Fruit fly (Drosophila melanogaster) whole organism, embryonic: ENCODE results near the gene Tim9b.
A peak's percentile ranks its signal among the peaks of the same experiment; 100 is the strongest.

Source experiments
- B-H2 ChIP-seq: fragments of 200-800 bp; sonication (Bioruptor generic); optimal IDR thresholded peaks from 2 replicates; lab custom pipeline; 2018; ENCODE audit warnings: missing biosample characterization, mild to moderate bottlenecking, missing genetic modification characterization
- CG1529 ChIP-seq: fragments of 200-800 bp; sonication (Bioruptor generic); optimal IDR thresholded peaks from 3 replicates; lab custom pipeline; 2018; ENCODE audit warnings: missing biosample characterization, missing genetic modification characterization
- CG17385 ChIP-seq: fragments of 200-800 bp; sonication (Bioruptor generic); optimal IDR thresholded peaks from 3 replicates; lab custom pipeline; 2018; ENCODE audit warnings: missing biosample characterization, mild to moderate bottlenecking, missing genetic modification characterization
- CG18262 ChIP-seq: fragments of 200-800 bp; optimal IDR thresholded peaks from 3 replicates; lab custom pipeline; 2019; ENCODE audit warnings: missing biosample characterization, mild to moderate bottlenecking, missing genetic modification characterization, moderate library complexity
- CG18599 ChIP-seq: fragments of 200-800 bp; sonication (Bioruptor generic); optimal IDR thresholded peaks from 3 replicates; lab custom pipeline; 2017; ENCODE audit warnings: missing biosample characterization, missing genetic modification characterization, mild to moderate bottlenecking, moderate library complexity, missing genetic modification reagents
- CG31224 ChIP-seq: fragments of 200-800 bp; sonication (Bioruptor generic); IDR thresholded peaks from 2 replicates; pipeline ENCODE4 v1.3.6; 2022; ENCODE audit warnings: missing biosample characterization, missing genetic modification characterization
- CG31441 ChIP-seq: fragments of 200-800 bp; sonication (Bioruptor generic); IDR thresholded peaks from 2 replicates; pipeline ENCODE4 v1.3.6; 2022; ENCODE audit warnings: missing biosample characterization, missing genetic modification characterization
- CG3163 ChIP-seq: fragments of 200-800 bp; sonication (Bioruptor generic); optimal IDR thresholded peaks from 3 replicates; lab custom pipeline; 2016; ENCODE audit warnings: missing biosample characterization, missing genetic modification characterization
- CG34224 ChIP-seq: fragments of 200-800 bp; sonication (Bioruptor generic); IDR thresholded peaks from 3 replicates; pipeline ENCODE4 v1.3.6; 2022; ENCODE audit warnings: missing biosample characterization, missing genetic modification characterization; ENCODE audit not compliant: partially characterized antibody
- CG34376 ChIP-seq: fragments of 200-800 bp; sonication (Bioruptor generic); optimal IDR thresholded peaks from 2 replicates; lab custom pipeline; 2018; ENCODE audit warnings: missing biosample characterization, mild to moderate bottlenecking, missing genetic modification characterization
- CG3847 ChIP-seq: fragments of 200-800 bp; sonication (Bioruptor generic); IDR thresholded peaks from 2 replicates; pipeline ENCODE4 v1.3.6; 2022; ENCODE audit warnings: missing biosample characterization, missing genetic modification characterization
- CG4707 ChIP-seq: fragments of 200-800 bp; sonication (Bioruptor generic); optimal IDR thresholded peaks from 2 replicates; lab custom pipeline; 2018; ENCODE audit warnings: missing biosample characterization, mild to moderate bottlenecking, missing genetic modification characterization, moderate library complexity
- CG6254 ChIP-seq: fragments of 200-800 bp; sonication (Bioruptor generic); optimal IDR thresholded peaks from 3 replicates; lab custom pipeline; 2017; ENCODE audit warnings: mild to moderate bottlenecking, missing biosample characterization, missing genetic modification reagents, missing genetic modification characterization
- CG7271 ChIP-seq: fragments of 200-800 bp; sonication (Bioruptor generic); optimal IDR thresholded peaks from 2 replicates; lab custom pipeline; 2018; ENCODE audit warnings: missing biosample characterization, mild to moderate bottlenecking, missing genetic modification characterization, moderate library complexity
- CG8924 ChIP-seq: fragments of 200-800 bp; optimal IDR thresholded peaks from 3 replicates; lab custom pipeline; 2019; ENCODE audit warnings: missing biosample characterization, mild to moderate bottlenecking, missing genetic modification characterization, moderate library complexity
- CG9932 ChIP-seq: fragments of 200-800 bp; sonication (Bioruptor generic); IDR thresholded peaks from 2 replicates; pipeline ENCODE4 v1.3.6; 2022; ENCODE audit warnings: missing biosample characterization, missing genetic modification characterization
- D19B ChIP-seq: fragments of 200-800 bp; sonication (Bioruptor generic); optimal IDR thresholded peaks from 2 replicates; lab custom pipeline; 2017; ENCODE audit warnings: missing biosample characterization, mild to moderate bottlenecking, missing genetic modification characterization
- Drgx ChIP-seq: fragments of 200-800 bp; sonication (Bioruptor generic); IDR thresholded peaks from 2 replicates; pipeline ENCODE4 v1.3.6; 2022; ENCODE audit warnings: missing biosample characterization, missing genetic modification characterization
- Elba2 ChIP-seq: fragments of 200-800 bp; sonication (Bioruptor generic); optimal IDR thresholded peaks from 3 replicates; lab custom pipeline; 2016; ENCODE audit warnings: missing biosample characterization, missing genetic modification characterization
- Fer1 ChIP-seq: fragments of 200-800 bp; sonication (Bioruptor generic); optimal IDR thresholded peaks from 2 replicates; lab custom pipeline; 2017; ENCODE audit warnings: missing biosample characterization, mild to moderate bottlenecking, missing genetic modification characterization
- HLHmδ ChIP-seq: fragments of 200-800 bp; sonication (Bioruptor generic); optimal IDR thresholded peaks from 2 replicates; lab custom pipeline; 2018; ENCODE audit warnings: missing biosample characterization, mild to moderate bottlenecking, missing genetic modification characterization, moderate library complexity
- Hr39 ChIP-seq: fragments of >200 bp; optimal IDR thresholded peaks from 2 replicates; lab custom pipeline; 2017
- Jarid2 ChIP-seq: fragments of 200-800 bp; sonication (Bioruptor generic); optimal IDR thresholded peaks from 3 replicates; lab custom pipeline; 2017; ENCODE audit warnings: mild to moderate bottlenecking, missing biosample characterization, missing genetic modification reagents, missing genetic modification characterization
- MESR4 ChIP-seq: fragments of 200-800 bp; sonication (Bioruptor generic); optimal IDR thresholded peaks from 2 replicates; lab custom pipeline; 2018; ENCODE audit warnings: missing biosample characterization, mild to moderate bottlenecking, missing genetic modification characterization, moderate library complexity
- Med ChIP-seq: fragments of 200-800 bp; sonication (Bioruptor generic); peaks from one replicate; lab custom pipeline; 2016; ENCODE audit warnings: missing biosample characterization, missing genetic modification characterization, mild to moderate bottlenecking, inconsistent platforms, moderate library complexity
- Neu2 ChIP-seq: fragments of 200-800 bp; sonication (Bioruptor generic); optimal IDR thresholded peaks from 3 replicates; lab custom pipeline; 2016; ENCODE audit warnings: missing biosample characterization, missing genetic modification characterization, borderline replicate concordance
- PHDP ChIP-seq: fragments of 200-800 bp; sonication (Bioruptor generic); optimal IDR thresholded peaks from 3 replicates; lab custom pipeline; 2018; ENCODE audit warnings: missing biosample characterization, mild to moderate bottlenecking, missing genetic modification characterization, moderate library complexity
- Poxn ChIP-seq: fragments of 200-800 bp; sonication (Bioruptor generic); IDR thresholded peaks from 2 replicates; pipeline ENCODE4 v1.3.6; 2022; ENCODE audit warnings: missing biosample characterization, missing genetic modification characterization
- Ravus ChIP-seq: fragments of 200-800 bp; sonication (Bioruptor generic); IDR thresholded peaks from 2 replicates; pipeline ENCODE4 v1.3.6; 2022; ENCODE audit warnings: missing biosample characterization, missing genetic modification characterization
- Sin3A ChIP-seq: fragments of >200 bp; optimal IDR thresholded peaks from 2 replicates; lab custom pipeline; 2018
- Trl ChIP-seq, 3 experiments: fragments of >200 bp in 2 of 3; fragments of 200-800 bp in 1 of 3; sonication (Bioruptor generic) in 1 of 3; optimal IDR thresholded peaks; 2 replicates in 1 of 3; 3 replicates in 2 of 3; lab custom pipeline; 2016 to 2017; ENCODE audit warnings: missing biosample characterization in 1 of 3, missing genetic modification characterization in 1 of 3
- Vsx1 ChIP-seq: fragments of 200-800 bp; sonication (Bioruptor generic); optimal IDR thresholded peaks from 2 replicates; lab custom pipeline; 2017; ENCODE audit warnings: missing biosample characterization, mild to moderate bottlenecking, missing genetic modification characterization, missing genetic modification reagents
- Xbp1 ChIP-seq: fragments of 200-800 bp; sonication (Bioruptor generic); optimal IDR thresholded peaks from 3 replicates; lab custom pipeline; 2016; ENCODE audit warnings: missing biosample characterization, mild to moderate bottlenecking, missing genetic modification characterization
- abd-A ChIP-seq: fragments of 200-800 bp; sonication (Bioruptor generic); optimal IDR thresholded peaks from 3 replicates; lab custom pipeline; 2019; ENCODE audit warnings: missing biosample characterization, mild to moderate bottlenecking, missing genetic modification characterization, moderate library complexity
- ara ChIP-seq: fragments of 200-800 bp; sonication (Bioruptor generic); IDR thresholded peaks from 2 replicates; pipeline ENCODE4 v1.3.6; 2022; ENCODE audit warnings: missing biosample characterization, missing genetic modification characterization
- ato ChIP-seq: fragments of 200-800 bp; sonication (Bioruptor generic); IDR thresholded peaks from 2 replicates; pipeline ENCODE4 v1.3.6; 2022; ENCODE audit warnings: missing biosample characterization, missing genetic modification characterization; ENCODE audit not compliant: partially characterized antibody
- caup ChIP-seq: fragments of 200-800 bp; sonication (Bioruptor generic); optimal IDR thresholded peaks from 3 replicates; lab custom pipeline; 2017; ENCODE audit warnings: missing biosample characterization, mild to moderate bottlenecking, missing genetic modification characterization, moderate library complexity; ENCODE audit not compliant: severe bottlenecking
- chn ChIP-seq: fragments of 200-800 bp; sonication (Bioruptor generic); optimal IDR thresholded peaks from 2 replicates; lab custom pipeline; 2016; ENCODE audit warnings: missing biosample characterization, missing genetic modification characterization
- dati ChIP-seq: fragments of 200-800 bp; sonication (Bioruptor generic); IDR thresholded peaks from 2 replicates; pipeline ENCODE4 v1.3.6; 2022; ENCODE audit warnings: missing biosample characterization, missing genetic modification characterization
- dmrt11E ChIP-seq: fragments of 200-800 bp; sonication (Bioruptor generic); optimal IDR thresholded peaks from 3 replicates; lab custom pipeline; 2018; ENCODE audit warnings: missing biosample characterization, mild to moderate bottlenecking, missing genetic modification characterization, moderate library complexity
- fd96Cb ChIP-seq: fragments of 200-800 bp; sonication (Bioruptor generic); optimal IDR thresholded peaks from 2 replicates; lab custom pipeline; 2018; ENCODE audit warnings: missing biosample characterization, mild to moderate bottlenecking, missing genetic modification characterization, moderate library complexity
- hkb ChIP-seq, 2 experiments: fragments of 200-800 bp in 1 of 2; fragments of >200 bp in 1 of 2; sonication (Bioruptor generic) in 1 of 2; IDR thresholded peaks in 1 of 2; optimal IDR thresholded peaks in 1 of 2; 2 replicates each; pipeline versions ENCODE4 v1.3.6 to Lab custom; 2017 to 2022; ENCODE audit warnings: missing biosample characterization in 1 of 2, missing genetic modification characterization in 1 of 2
- lab ChIP-seq: fragments of 200-800 bp; sonication (Bioruptor generic); optimal IDR thresholded peaks from 3 replicates; lab custom pipeline; 2017; ENCODE audit warnings: missing biosample characterization, missing genetic modification characterization, mild to moderate bottlenecking, moderate library complexity, missing genetic modification reagents
- maf-S ChIP-seq: fragments of 200-800 bp; sonication (Bioruptor generic); optimal IDR thresholded peaks from 2 replicates; lab custom pipeline; 2016; ENCODE audit warnings: missing biosample characterization, missing genetic modification characterization
- pzg ChIP-seq: fragments of 200-800 bp; sonication (Bioruptor generic); optimal IDR thresholded peaks from 3 replicates; lab custom pipeline; 2018; ENCODE audit warnings: missing biosample characterization, mild to moderate bottlenecking, missing genetic modification characterization, moderate library complexity
- row ChIP-seq: fragments of 200-800 bp; sonication (Bioruptor generic); IDR thresholded peaks from 3 replicates; pipeline ENCODE4 v1.3.6; 2022; ENCODE audit warnings: missing biosample characterization, missing genetic modification characterization
- sens-2 ChIP-seq: fragments of 200-800 bp; sonication (Bioruptor generic); IDR thresholded peaks from 2 replicates; pipeline ENCODE4 v1.3.6; 2022; ENCODE audit warnings: missing biosample characterization, missing genetic modification characterization
- sima ChIP-seq: fragments of 200-800 bp; sonication (Bioruptor generic); optimal IDR thresholded peaks from 2 replicates; lab custom pipeline; 2016; ENCODE audit warnings: missing biosample characterization, missing genetic modification characterization
- slbo ChIP-seq: fragments of 200-800 bp; sonication (Bioruptor generic); IDR thresholded peaks from 2 replicates; pipeline ENCODE4 v1.3.6; 2022; ENCODE audit warnings: missing biosample characterization, missing genetic modification characterization
- tin ChIP-seq: fragments of 200-800 bp; sonication (Bioruptor generic); optimal IDR thresholded peaks from 3 replicates; lab custom pipeline; 2016; ENCODE audit warnings: missing biosample characterization, missing genetic modification characterization
- zfh1 ChIP-seq: fragments of 200-800 bp; sonication (Bioruptor generic); IDR thresholded peaks from 3 replicates; pipeline ENCODE4 v1.3.6; 2022; ENCODE audit warnings: missing biosample characterization, missing genetic modification characterization

Tim9b gene

DNA sequence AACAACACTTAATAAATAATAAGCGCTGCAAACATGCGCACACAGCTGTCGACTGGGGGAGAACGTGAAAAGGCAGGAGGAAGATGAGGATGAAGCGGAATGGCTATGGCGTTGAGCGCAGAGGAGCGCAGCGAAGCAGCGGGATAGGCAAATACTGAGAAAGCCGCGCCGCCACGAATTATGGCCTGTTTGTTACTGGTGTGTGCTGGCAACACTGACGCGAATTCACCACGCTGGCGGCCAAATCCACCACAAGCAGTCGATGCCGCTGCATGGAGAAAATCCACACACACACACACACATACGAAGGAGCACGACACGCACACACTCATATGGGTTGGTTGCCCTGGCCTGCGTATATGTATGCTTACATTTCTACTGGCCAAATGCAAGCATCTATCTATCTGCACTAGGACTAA lies 18.7 kb upstream of the Tim9b start (continued):
- no peak for TF ChIP-seq CG3847 (GFP tag; lab: Robert Waterston, UW)
- TF ChIP-seq HLHmδ (GFP tag; lab: Kevin White, UChicago), result peak; percentile 80
- TF ChIP-seq CG7271 (tag; lab: Kevin White, UChicago), result no peak
- TF ChIP-seq tin (GFP tag; lab: Kevin White, UChicago), result no peak
- no peak for TF ChIP-seq CG34224 (GFP tag; lab: Robert Waterston, UW)
- TF ChIP-seq CG17385 (GFP tag; lab: Kevin White, UChicago), result no peak
- no peak for TF ChIP-seq slbo (GFP tag; lab: Robert Waterston, UW)
- TF ChIP-seq Vsx1 (GFP tag; lab: Kevin White, UChicago), result no peak
- peak; percentile 17 for TF ChIP-seq pzg (GFP tag; lab: Kevin White, UChicago)
- TF ChIP-seq dati (GFP tag; lab: Robert Waterston, UW), result no peak
- no peak for TF ChIP-seq caup (GFP tag; lab: Kevin White, UChicago)
- TF ChIP-seq chn (GFP tag; lab: Kevin White, UChicago), result no peak
- TF ChIP-seq hkb (optimal IDR thresholded peaks at IDR 0.05; lab: Kevin White, UChicago), result no peak
- TF ChIP-seq hkb (GFP tag; IDR thresholded peaks at IDR 0.05; lab: Robert Waterston, UW), result no peak
- TF ChIP-seq CG34376 (GFP tag; lab: Kevin White, UChicago), result no peak
- no peak for TF ChIP-seq B-H2
- no peak for TF ChIP-seq sens-2 (GFP tag; lab: Robert Waterston, UW)
- no peak for TF ChIP-seq CG31441 (GFP tag; lab: Robert Waterston, UW)
- no peak for TF ChIP-seq Jarid2 (GFP tag; lab: Kevin White, UChicago)
- peak in 1 of 2 experiments; percentile 18 for TF ChIP-seq Trl (optimal IDR thresholded peaks at IDR 0.05; lab: Kevin White, UChicago)
- TF ChIP-seq Trl (GFP tag; optimal IDR thresholded peaks at IDR 0.05; lab: Kevin White, UChicago), result no peak
- no peak for TF ChIP-seq CG6254 (GFP tag; lab: Kevin White, UChicago)
- no peak for TF ChIP-seq sima
- TF ChIP-seq CG9932, result peak; percentile 14; the same call in 1 of the 2 replicates
- TF ChIP-seq maf-S (GFP tag; lab: Kevin White, UChicago), result peak; percentile 1
- TF ChIP-seq Poxn (GFP tag; lab: Robert Waterston, UW), result no peak
- TF ChIP-seq Fer1 (GFP tag; lab: Kevin White, UChicago), result peak; percentile 29
- no peak for TF ChIP-seq CG4707 (GFP tag; lab: Kevin White, UChicago)
- no peak for TF ChIP-seq CG1529 (GFP tag; lab: Kevin White, UChicago)
- no peak for TF ChIP-seq Drgx
- no peak for TF ChIP-seq abd-A (tag; lab: Kevin White, UChicago)
- no peak for TF ChIP-seq zfh1 (GFP tag; lab: Robert Waterston, UW)
- TF ChIP-seq Elba2 (GFP tag; lab: Kevin White, UChicago), result no peak
- TF ChIP-seq CG18599 (GFP tag; lab: Kevin White, UChicago), result peak; percentile 18
- TF ChIP-seq Hr39, result no peak
- no peak for TF ChIP-seq Ravus (GFP tag; lab: Robert Waterston, UW)
- no peak for TF ChIP-seq CG18262 (tag; lab: Kevin White, UChicago)
- no peak for TF ChIP-seq MESR4
- no peak for TF ChIP-seq Sin3A
- TF ChIP-seq ara (GFP tag; lab: Robert Waterston, UW), result no peak
- TF ChIP-seq dmrt11E, result no peak
- no peak for TF ChIP-seq D19B (GFP tag; lab: Kevin White, UChicago)
- TF ChIP-seq ato (GFP tag; lab: Robert Waterston, UW), result no peak
- TF ChIP-seq CG31224 (GFP tag; lab: Robert Waterston, UW), result no peak
- no peak for TF ChIP-seq lab (GFP tag; lab: Kevin White, UChicago)
- TF ChIP-seq Xbp1, result no peak
- TF ChIP-seq CG3163 (GFP tag; lab: Kevin White, UChicago), result no peak
- TF ChIP-seq fd96Cb (tag; lab: Kevin White, UChicago), result no peak
- TF ChIP-seq PHDP (tag; lab: Kevin White, UChicago), result no peak
- peak; percentile 34 for TF ChIP-seq Med (GFP tag; lab: Kevin White, UChicago)
- no peak for TF ChIP-seq row
- no peak for TF ChIP-seq Neu2 (GFP tag; lab: Kevin White, UChicago)
- TF ChIP-seq CG8924, result no peak
